Worm (Caenorhabditis elegans) whole organism, L2 larva: ENCODE results near the gene M02H5.8.

Experiments used
- mdl-1 ChIP-seq, 2 experiments: fragments of 150-350 bp in 1 of 2; sonication (generic microtip) in 1 of 2; optimal IDR thresholded peaks; 2 replicates each; lab custom pipeline; 2017; ENCODE audit warnings: missing biosample characterization in 2 of 2, missing genetic modification characterization in 2 of 2
- zag-1 ChIP-seq: fragments of 150-350 bp; optimal IDR thresholded peaks from 2 replicates; lab custom pipeline; 2014; ENCODE audit warnings: missing biosample characterization, missing genetic modification characterization
- ztf-11 ChIP-seq: sonication (generic microtip); optimal IDR thresholded peaks from 2 replicates; lab custom pipeline; 2017; ENCODE audit warnings: missing biosample characterization, missing genetic modification characterization

DNA sequence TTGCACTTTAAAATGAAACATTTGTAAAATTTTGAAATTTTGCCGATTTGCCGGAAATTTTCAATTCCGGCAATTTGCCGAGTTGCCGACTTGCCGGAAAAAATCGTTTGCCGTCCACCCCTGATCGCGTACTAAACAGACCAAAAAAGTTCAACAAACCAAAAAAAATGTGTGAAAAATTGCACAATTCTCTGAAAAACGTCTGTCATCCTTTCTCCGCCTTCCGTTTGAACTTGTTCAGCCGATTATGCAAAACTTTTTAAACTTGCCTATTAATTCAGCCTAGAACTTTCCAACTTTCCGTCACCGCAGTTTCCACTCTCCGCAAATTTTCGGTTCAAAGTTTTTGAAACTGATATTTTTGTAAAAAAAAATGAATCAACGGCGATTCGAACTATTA is 25.6 kb upstream of the M02H5.8 start, which contains the start of gene B0554.5:
- TF ChIP-seq zag-1 (no peak), mdl-1 (tag; optimal IDR thresholded peaks at IDR 0.05; lab: Kevin White, UChicago) (no peak), ztf-11 (tag; lab: Kevin White, UChicago) (no peak)
